Worm (Caenorhabditis elegans): ENCODE results near the gene C23F12.9.
A peak's percentile ranks its signal among the peaks of the same experiment; 100 is the strongest.

DNA sequence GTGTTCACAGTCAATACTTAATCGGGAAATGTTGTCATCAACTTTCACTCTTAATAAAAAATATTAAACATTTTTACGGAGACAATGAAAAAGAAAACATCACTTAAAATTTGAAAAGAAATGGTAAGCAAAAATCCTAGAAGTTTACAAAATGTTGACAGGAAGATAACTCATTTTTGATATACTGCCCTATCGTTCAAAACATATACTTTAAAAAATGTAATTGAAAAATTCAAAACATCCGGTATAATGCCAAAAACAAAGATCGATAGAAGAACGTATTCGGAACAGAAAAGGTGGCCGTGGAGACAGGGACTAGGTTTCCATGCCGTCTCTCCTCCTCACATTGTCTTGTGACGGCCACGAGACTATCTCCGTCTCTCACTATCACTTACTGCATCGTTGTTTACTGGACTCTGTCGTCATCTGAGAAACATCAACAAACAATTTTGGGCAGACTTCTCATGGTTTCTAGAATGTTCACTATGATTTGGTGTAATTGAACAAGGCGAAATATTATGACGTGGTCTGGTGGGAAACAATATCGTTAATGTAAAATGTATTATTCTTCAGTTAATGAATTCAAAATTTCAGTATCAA is 46.4 kb upstream of the C23F12.9 start, which contains the start of gene oga-1:
- TF ChIP-seq T23F11.4 (GFP tag; optimal IDR thresholded peaks at IDR 0.05) (no peak), nfya-1 (tag; optimal IDR thresholded peaks at IDR 0.05) (peak; percentile 10), ama-1 (optimal IDR thresholded peaks at IDR 0.05) (no peak), K02D7.2 (tag; optimal IDR thresholded peaks at IDR 0.05) (no peak), C38D4.7 (GFP tag; optimal IDR thresholded peaks at IDR 0.05) (no peak), nhr-11 (tag; optimal IDR thresholded peaks at IDR 0.05) (no peak), tbx-7 (tag; optimal IDR thresholded peaks at IDR 0.05) (no peak), eyg-1 (tag; optimal IDR thresholded peaks at IDR 0.05) (no peak), pag-3 (tag; optimal IDR thresholded peaks at IDR 0.05; ENCODE audit: borderline replicate concordance) (no peak), fkh-10 (GFP tag; optimal IDR thresholded peaks at IDR 0.05) (no peak)
